Worm (Caenorhabditis elegans): Measurements from ENCODE around the gene K06H7.2.

DNA sequence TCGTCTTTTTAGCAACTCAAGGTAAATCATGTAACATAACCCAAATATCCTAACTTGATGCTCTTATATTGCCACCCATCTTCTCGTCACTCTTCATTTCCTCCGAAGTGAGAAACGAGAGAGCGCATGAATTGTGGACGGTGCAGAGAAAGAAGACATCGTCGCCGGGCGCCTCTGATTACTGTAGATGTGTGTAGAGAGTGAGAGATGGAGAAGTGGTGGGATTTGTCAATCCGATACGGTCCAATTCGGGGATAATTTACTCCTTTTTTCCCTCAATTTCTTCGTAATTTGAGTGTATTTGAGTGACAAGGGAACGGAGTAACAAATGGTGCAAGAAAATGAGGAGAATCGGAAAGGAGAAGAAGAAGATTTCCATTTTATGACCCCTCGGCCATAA lies 32.3 kb upstream of the K06H7.2 start:
- TF ChIP-seq ztf-22 (GFP tag; optimal IDR thresholded peaks at IDR 0.05) (no peak), unc-62 (GFP tag; optimal IDR thresholded peaks at IDR 0.05) (no peak), sptf-2 (GFP tag; optimal IDR thresholded peaks at IDR 0.05) (no peak), nhr-179 (tag; optimal IDR thresholded peaks at IDR 0.05) (no peak), efl-1 (GFP tag; optimal IDR thresholded peaks at IDR 0.05) (no peak), ama-1 (optimal IDR thresholded peaks at IDR 0.05) (no peak), ama-1 (GFP tag; optimal IDR thresholded peaks at IDR 0.05) (no peak), ztf-28 (GFP tag; IDR thresholded peaks at IDR 0.05) (no peak), let-526 (GFP tag; IDR thresholded peaks at IDR 0.05) (no peak)

Data from whole organism, young adult.